Fruit fly (Drosophila melanogaster): ENCODE measurements around the gene CG7465.

- no peak for TF ChIP-seq h (optimal IDR thresholded peaks at IDR 0.05)
- no peak for TF ChIP-seq psq (optimal IDR thresholded peaks at IDR 0.05)
- no peak for TF ChIP-seq insv (optimal IDR thresholded peaks at IDR 0.05)
- TF ChIP-seq Sin3A (optimal IDR thresholded peaks at IDR 0.05) = no peak
- TF ChIP-seq Myc (optimal IDR thresholded peaks at IDR 0.05) = no peak
Observed at dm6 chr3L:4471449-4471848, 8.6 kb upstream of the CG7465 start, which contains the start of gene CG32248.

Measured in Kc167 (cell line).